Worm (Caenorhabditis elegans): ENCODE data around the gene R155.5.

ce11 chrIII:2008894-2009293 is 38.6 kb upstream of the R155.5 start:
- TF ChIP-seq sptf-1 (tag; optimal IDR thresholded peaks at IDR 0.05) (no peak), cnd-1 (tag; optimal IDR thresholded peaks at IDR 0.05) (no peak), elt-1 (tag; optimal IDR thresholded peaks at IDR 0.05; ENCODE audit: borderline replicate concordance, insufficient read depth) (no peak), ztf-11 (tag; optimal IDR thresholded peaks at IDR 0.05) (no peak), unc-62 (GFP tag; optimal IDR thresholded peaks at IDR 0.05) (no peak), unc-39 (tag; optimal IDR thresholded peaks at IDR 0.05) (no peak), mep-1 (tag; optimal IDR thresholded peaks at IDR 0.05) (no peak), ces-1 (GFP tag; optimal IDR thresholded peaks at IDR 0.05) (no peak), ceh-83 (GFP tag; optimal IDR thresholded peaks at IDR 0.05) (no peak), elt-3 (tag; optimal IDR thresholded peaks at IDR 0.05) (no peak), bed-3 (GFP tag; optimal IDR thresholded peaks at IDR 0.05) (no peak)
